Fruit fly (Drosophila melanogaster) whole organism, embryonic: ENCODE data around the gene CG3651.

Experiments
- ATbp ChIP-seq: fragments of 200-800 bp; sonication (Bioruptor generic); optimal IDR thresholded peaks from 2 replicates; lab custom pipeline; 2017; ENCODE audit warnings: missing biosample characterization, mild to moderate bottlenecking, missing genetic modification characterization, missing genetic modification reagents
- Abd-B ChIP-seq: fragments of 200-800 bp; sonication (Bioruptor generic); optimal IDR thresholded peaks from 2 replicates; lab custom pipeline; 2018; ENCODE audit warnings: missing biosample characterization, mild to moderate bottlenecking, missing genetic modification characterization, moderate library complexity
- Antp ChIP-seq: fragments of 200-800 bp; sonication (Bioruptor generic); optimal IDR thresholded peaks from 3 replicates; lab custom pipeline; 2016; ENCODE audit warnings: missing biosample characterization, missing genetic modification characterization
- Awh ChIP-seq: fragments of 200-800 bp; sonication (Bioruptor generic); IDR thresholded peaks from 2 replicates; pipeline ENCODE4, ENCODE4 v1.3.6; 2022; ENCODE audit warnings: missing biosample characterization, missing genetic modification characterization
- CG10321 ChIP-seq: fragments of 200-800 bp; sonication (Bioruptor generic); IDR thresholded peaks from 2 replicates; pipeline ENCODE4 v1.3.6; 2022; ENCODE audit warnings: missing biosample characterization, missing genetic modification characterization
- CG11723 ChIP-seq: fragments of 200-800 bp; sonication (Bioruptor generic); optimal IDR thresholded peaks from 2 replicates; lab custom pipeline; 2017; ENCODE audit warnings: missing biosample characterization, mild to moderate bottlenecking, missing genetic modification characterization
- CG13624 ChIP-seq: fragments of 200-800 bp; sonication (Bioruptor generic); optimal IDR thresholded peaks from 2 replicates; lab custom pipeline; 2016; ENCODE audit warnings: missing biosample characterization, missing genetic modification characterization
- CG14965 ChIP-seq: fragments of 200-800 bp; sonication (Bioruptor generic); optimal IDR thresholded peaks from 2 replicates; lab custom pipeline; 2016; ENCODE audit warnings: missing biosample characterization, missing genetic modification characterization, borderline replicate concordance
- CG15514 ChIP-seq: fragments of 200-800 bp; sonication (Bioruptor generic); optimal IDR thresholded peaks from 3 replicates; lab custom pipeline; 2017; ENCODE audit warnings: missing biosample characterization, missing genetic modification characterization, mild to moderate bottlenecking, moderate library complexity, missing genetic modification reagents
- CG17385 ChIP-seq: fragments of 200-800 bp; sonication (Bioruptor generic); optimal IDR thresholded peaks from 3 replicates; lab custom pipeline; 2018; ENCODE audit warnings: missing biosample characterization, mild to moderate bottlenecking, missing genetic modification characterization
- CG17829 ChIP-seq: fragments of 200-800 bp; optimal IDR thresholded peaks from 2 replicates; lab custom pipeline; 2019; ENCODE audit warnings: missing biosample characterization, mild to moderate bottlenecking, missing genetic modification characterization, moderate library complexity
- CG2875 ChIP-seq: fragments of 200-800 bp; sonication (Bioruptor generic); optimal IDR thresholded peaks from 2 replicates; lab custom pipeline; 2017; ENCODE audit warnings: missing biosample characterization, mild to moderate bottlenecking, missing genetic modification characterization, missing genetic modification reagents
- CG3065 ChIP-seq: fragments of 200-800 bp; sonication (Bioruptor generic); optimal IDR thresholded peaks from 2 replicates; lab custom pipeline; 2016; ENCODE audit warnings: missing biosample characterization, missing genetic modification characterization
- CG6791 ChIP-seq: fragments of 200-800 bp; sonication (Bioruptor generic); IDR thresholded peaks from 3 replicates; pipeline ENCODE4 v1.3.6; 2022; ENCODE audit warnings: missing biosample characterization, missing genetic modification characterization; ENCODE audit not compliant: partially characterized antibody
- CG8290 ChIP-seq, 3 experiments: fragments of 200-800 bp; sonication (Bioruptor generic); optimal IDR thresholded peaks; 2 replicates each; lab custom pipeline; 2016 to 2019; ENCODE audit warnings: missing biosample characterization in 3 of 3, missing genetic modification characterization in 3 of 3, mild to moderate bottlenecking in 2 of 3, moderate library complexity in 1 of 3
- CG8478 ChIP-seq: fragments of >200 bp; optimal IDR thresholded peaks from 2 replicates; lab custom pipeline; 2018
- CG9609 ChIP-seq: fragments of 200-800 bp; sonication (Bioruptor generic); optimal IDR thresholded peaks from 3 replicates; lab custom pipeline; 2016; ENCODE audit warnings: missing biosample characterization, missing genetic modification characterization
- CHES-1-like ChIP-seq: fragments of 200-800 bp; sonication (Bioruptor generic); optimal IDR thresholded peaks from 2 replicates; lab custom pipeline; 2016; ENCODE audit warnings: missing biosample characterization, missing genetic modification characterization
- Deaf1 ChIP-seq: fragments of 200-800 bp; optimal IDR thresholded peaks from 3 replicates; lab custom pipeline; 2019; ENCODE audit warnings: missing biosample characterization, mild to moderate bottlenecking, missing genetic modification characterization, moderate library complexity
- Dip2 ChIP-seq: fragments of 200-800 bp; sonication (Bioruptor generic); IDR thresholded peaks from 2 replicates; pipeline ENCODE4 v1.3.6; 2022; ENCODE audit warnings: missing biosample characterization, missing genetic modification characterization
- Dp ChIP-seq: fragments of 200-800 bp; sonication (Bioruptor generic); optimal IDR thresholded peaks from 2 replicates; lab custom pipeline; 2018; ENCODE audit warnings: missing biosample characterization, mild to moderate bottlenecking, missing genetic modification characterization, moderate library complexity
- Ets65A ChIP-seq: fragments of 200-800 bp; sonication (Bioruptor generic); peaks from one replicate; lab custom pipeline; 2016; ENCODE audit warnings: missing biosample characterization, missing genetic modification characterization
- Hmx ChIP-seq: fragments of 200-800 bp; sonication (Bioruptor generic); optimal IDR thresholded peaks from 2 replicates; lab custom pipeline; 2016; ENCODE audit warnings: missing biosample characterization, missing genetic modification characterization
- MESR4 ChIP-seq: fragments of 200-800 bp; sonication (Bioruptor generic); optimal IDR thresholded peaks from 2 replicates; lab custom pipeline; 2018; ENCODE audit warnings: missing biosample characterization, mild to moderate bottlenecking, missing genetic modification characterization, moderate library complexity
- Max ChIP-seq: fragments of 200-800 bp; sonication (Bioruptor generic); optimal IDR thresholded peaks from 2 replicates; lab custom pipeline; 2016; ENCODE audit warnings: missing biosample characterization, mild to moderate bottlenecking, missing genetic modification characterization
- Med ChIP-seq: fragments of 200-800 bp; sonication (Bioruptor generic); peaks from one replicate; lab custom pipeline; 2016; ENCODE audit warnings: missing biosample characterization, missing genetic modification characterization, mild to moderate bottlenecking, inconsistent platforms, moderate library complexity
- Meics ChIP-seq: fragments of 200-800 bp; sonication (Bioruptor generic); optimal IDR thresholded peaks from 2 replicates; lab custom pipeline; 2017; ENCODE audit warnings: missing biosample characterization, mild to moderate bottlenecking, missing genetic modification characterization
- Xrp1 ChIP-seq: fragments of 200-800 bp; sonication (Bioruptor generic); IDR thresholded peaks from 2 replicates; pipeline ENCODE4 v1.3.6; 2022; ENCODE audit warnings: missing biosample characterization, missing genetic modification characterization
- YL-1 ChIP-seq: fragments of 200-800 bp; sonication (Bioruptor generic); optimal IDR thresholded peaks from 3 replicates; lab custom pipeline; 2017; ENCODE audit warnings: missing biosample characterization, mild to moderate bottlenecking, missing genetic modification characterization
- amos ChIP-seq: fragments of 200-800 bp; sonication (Bioruptor generic); IDR thresholded peaks from 2 replicates; pipeline ENCODE4 v1.3.6; 2022; ENCODE audit warnings: missing biosample characterization, missing genetic modification characterization; ENCODE audit not compliant: partially characterized antibody
- btn ChIP-seq: fragments of 200-800 bp; sonication (Bioruptor generic); optimal IDR thresholded peaks from 2 replicates; lab custom pipeline; 2016; ENCODE audit warnings: missing biosample characterization, missing genetic modification characterization
- crol ChIP-seq: fragments of 200-800 bp; sonication (Bioruptor generic); IDR thresholded peaks from 2 replicates; pipeline ENCODE4 v1.3.6; 2022; ENCODE audit warnings: missing biosample characterization, missing genetic modification characterization
- danr ChIP-seq: fragments of 200-800 bp; sonication (Bioruptor generic); IDR thresholded peaks from 2 replicates; pipeline ENCODE4 v1.3.6; 2022; ENCODE audit warnings: missing biosample characterization, missing genetic modification characterization
- fd102C ChIP-seq: fragments of 200-800 bp; sonication (Bioruptor generic); optimal IDR thresholded peaks from 2 replicates; lab custom pipeline; 2018; ENCODE audit warnings: missing biosample characterization, mild to moderate bottlenecking, missing genetic modification characterization, moderate library complexity
- gcm2 ChIP-seq: fragments of 200-800 bp; sonication (Bioruptor generic); optimal IDR thresholded peaks from 2 replicates; lab custom pipeline; 2016; ENCODE audit warnings: missing biosample characterization, missing genetic modification characterization
- gro ChIP-seq: fragments of 200-800 bp; sonication (Bioruptor generic); optimal IDR thresholded peaks from 2 replicates; lab custom pipeline; 2016; ENCODE audit warnings: missing biosample characterization, missing genetic modification characterization
- gt ChIP-seq: fragments of 200-800 bp; sonication (Bioruptor generic); IDR thresholded peaks from 2 replicates; pipeline ENCODE4 v1.3.6; 2022; ENCODE audit warnings: missing biosample characterization, missing genetic modification characterization
- ind ChIP-seq: fragments of 200-800 bp; sonication (Bioruptor generic); optimal IDR thresholded peaks from 3 replicates; lab custom pipeline; 2016; ENCODE audit warnings: missing biosample characterization, missing genetic modification characterization
- kah ChIP-seq: fragments of 200-800 bp; sonication (Bioruptor generic); optimal IDR thresholded peaks from 2 replicates; lab custom pipeline; 2018; ENCODE audit warnings: missing biosample characterization, mild to moderate bottlenecking, missing genetic modification characterization
- ken ChIP-seq: fragments of 200-800 bp; sonication (Bioruptor generic); IDR thresholded peaks from 3 replicates; pipeline ENCODE4 v1.3.6; 2022; ENCODE audit warnings: missing biosample characterization, missing genetic modification characterization
- lilli ChIP-seq: fragments of 200-800 bp; sonication (Bioruptor generic); optimal IDR thresholded peaks from 3 replicates; lab custom pipeline; 2016; ENCODE audit warnings: missing biosample characterization, missing genetic modification characterization
- lola ChIP-seq, 3 experiments: fragments of >200 bp in 2 of 3; fragments of 200-800 bp in 1 of 3; sonication (Bioruptor generic) in 1 of 3; optimal IDR thresholded peaks; 2 replicates each; lab custom pipeline; 2017 to 2019; ENCODE audit warnings: missing biosample characterization in 3 of 3, missing genetic modification characterization in 3 of 3, mild to moderate bottlenecking in 1 of 3, moderate library complexity in 1 of 3
- nerfin-1 ChIP-seq: fragments of 200-800 bp; sonication (Bioruptor generic); optimal IDR thresholded peaks from 3 replicates; lab custom pipeline; 2019; ENCODE audit warnings: missing biosample characterization, mild to moderate bottlenecking, missing genetic modification characterization, moderate library complexity
- nom ChIP-seq: fragments of 200-800 bp; sonication (Bioruptor generic); optimal IDR thresholded peaks from 2 replicates; lab custom pipeline; 2017; ENCODE audit warnings: missing biosample characterization, missing genetic modification characterization, mild to moderate bottlenecking, moderate library complexity, missing genetic modification reagents
- row ChIP-seq: fragments of 200-800 bp; sonication (Bioruptor generic); IDR thresholded peaks from 3 replicates; pipeline ENCODE4 v1.3.6; 2022; ENCODE audit warnings: missing biosample characterization, missing genetic modification characterization
- sens ChIP-seq: fragments of 200-800 bp; sonication (Bioruptor generic); peaks from one replicate; lab custom pipeline; 2016; ENCODE audit warnings: missing biosample characterization, missing genetic modification characterization
- toy ChIP-seq: fragments of 200-800 bp; sonication (Bioruptor generic); IDR thresholded peaks from 2 replicates; pipeline ENCODE4 v1.3.6; 2022; ENCODE audit warnings: missing biosample characterization, missing genetic modification characterization
- trh ChIP-seq: fragments of 200-800 bp; sonication (Bioruptor generic); optimal IDR thresholded peaks from 2 replicates; lab custom pipeline; 2016; ENCODE audit warnings: missing biosample characterization, missing genetic modification characterization
- tup ChIP-seq: fragments of 200-800 bp; sonication (Bioruptor generic); optimal IDR thresholded peaks from 2 replicates; lab custom pipeline; 2016; ENCODE audit warnings: missing biosample characterization, mild to moderate bottlenecking, missing genetic modification characterization, moderate library complexity
- wdn ChIP-seq: fragments of 200-800 bp; sonication (Bioruptor generic); IDR thresholded peaks from 2 replicates; pipeline ENCODE4 v1.3.6; 2022; ENCODE audit warnings: missing biosample characterization, missing genetic modification characterization
- wor ChIP-seq: fragments of 200-800 bp; sonication (Bioruptor generic); IDR thresholded peaks from 2 replicates; pipeline ENCODE4 v1.3.6; 2022; ENCODE audit warnings: missing biosample characterization, missing genetic modification characterization

The CG3651 gene

DNA sequence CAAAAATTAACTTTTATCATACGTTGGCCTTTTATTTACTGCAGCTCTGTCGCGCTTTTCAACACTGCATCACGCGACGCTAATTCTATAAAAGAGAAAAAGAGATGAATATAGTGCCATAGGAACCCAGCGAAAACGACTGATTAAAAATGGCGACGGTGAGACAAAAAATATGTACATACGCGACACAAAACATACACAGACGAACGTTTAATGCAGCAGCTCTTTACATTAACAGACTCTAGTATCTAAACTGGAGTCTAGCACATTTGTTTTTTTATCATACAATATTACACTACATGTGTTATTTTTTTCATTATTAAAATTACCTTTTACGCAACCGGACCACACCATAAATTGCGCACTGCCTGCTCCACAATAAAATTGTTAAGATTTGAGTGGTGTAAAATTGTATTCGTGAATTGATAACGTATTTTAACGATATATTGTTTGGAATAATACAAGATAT is 47.5 kb downstream of the CG3651 start (continued):
- TF ChIP-seq lola (GFP tag; optimal IDR thresholded peaks at IDR 0.05; lab: Kevin White, UChicago) (no peak), gt (GFP tag; lab: Robert Waterston, UW) (no peak), Hmx (GFP tag; lab: Kevin White, UChicago) (no peak), CG15514 (GFP tag; lab: Kevin White, UChicago) (no peak), btn (GFP tag; lab: Kevin White, UChicago) (no peak), crol (GFP tag; lab: Robert Waterston, UW) (no peak), CG11723 (GFP tag; lab: Kevin White, UChicago) (peak; percentile 18), sens (peak; percentile 53), CG17829 (tag; lab: Kevin White, UChicago) (no peak), Xrp1 (0 out of 2 replicates have a peak, but pooled peaks have one; percentile 21), CG6791 (GFP tag; lab: Robert Waterston, UW) (no peak; the same call in 2 of the 3 replicates), CG10321 (peak; percentile 96), YL-1 (GFP tag; lab: Kevin White, UChicago) (peak; percentile 97), wdn (GFP tag; lab: Robert Waterston, UW) (no peak), nom (peak; percentile 10), Ets65A (GFP tag; lab: Kevin White, UChicago) (peak; percentile 72), gcm2 (GFP tag; lab: Kevin White, UChicago) (no peak), amos (no peak), row (GFP tag; lab: Robert Waterston, UW) (no peak), CG3065 (no peak), CG13624 (peak; percentile 52), gro (GFP tag; lab: Kevin White, UChicago) (peak; percentile 53), trh (no peak), danr (no peak), ATbp (GFP tag; lab: Kevin White, UChicago) (no peak), Meics (GFP tag; lab: Kevin White, UChicago) (no peak), nerfin-1 (tag; lab: Kevin White, UChicago) (peak; percentile 87), toy (no peak), wor (GFP tag; lab: Robert Waterston, UW) (no peak), CG17385 (GFP tag; lab: Kevin White, UChicago) (no peak), ken (GFP tag; lab: Robert Waterston, UW) (no peak; the same call in 2 of the 3 replicates), kah (no peak), Dip2 (GFP tag; lab: Robert Waterston, UW) (no peak), Dp (no peak), Abd-B (GFP tag; lab: Kevin White, UChicago) (no peak), Med (GFP tag; lab: Kevin White, UChicago) (peak; percentile 83), CG14965 (no peak), CHES-1-like (GFP tag; lab: Kevin White, UChicago) (peak; percentile 46), ind (GFP tag; lab: Kevin White, UChicago) (no peak), Awh (GFP tag; lab: Robert Waterston, UW) (no peak), Antp (GFP tag; lab: Kevin White, UChicago) (no peak), lilli (GFP tag; lab: Kevin White, UChicago) (peak; percentile 31), Max (GFP tag; lab: Kevin White, UChicago) (no peak), CG8290 (GFP tag; optimal IDR thresholded peaks at IDR 0.05; lab: Kevin White, UChicago) (no peak), CG8290 (tag; optimal IDR thresholded peaks at IDR 0.05; lab: Kevin White, UChicago) (peak in 1 of 2 experiments; percentile 35), CG8478 (no peak), Deaf1 (tag; lab: Kevin White, UChicago) (no peak), CG2875 (GFP tag; lab: Kevin White, UChicago) (no peak), MESR4 (GFP tag; lab: Kevin White, UChicago) (peak; percentile 90), tup (GFP tag; lab: Kevin White, UChicago) (no peak), CG9609 (GFP tag; lab: Kevin White, UChicago) (peak; percentile 5), fd102C (GFP tag; lab: Kevin White, UChicago) (no peak)
